Fruit fly (Drosophila melanogaster): ENCODE data around the gene Pif1.

DNA sequence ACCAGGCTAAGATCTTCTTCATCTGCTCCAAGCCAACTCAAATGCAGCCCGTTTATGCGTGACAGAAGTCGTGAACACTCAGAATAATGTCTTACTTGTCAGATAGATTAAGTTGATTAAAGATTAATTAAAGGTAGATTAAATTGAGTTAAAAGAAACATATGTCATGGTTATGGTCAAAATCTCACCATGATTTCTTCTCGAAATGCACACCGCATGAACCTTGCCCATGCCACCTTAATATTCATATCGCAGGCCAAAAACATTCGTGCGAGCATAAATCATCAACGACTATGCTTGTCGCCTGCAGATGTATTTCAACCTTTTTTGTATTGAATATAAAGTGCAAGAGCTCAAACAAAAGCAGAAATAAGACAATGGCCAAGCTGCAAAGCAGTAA, 32.7 kb downstream of the Pif1 start:
- TF ChIP-seq CTCF (optimal IDR thresholded peaks at IDR 0.05), result no peak
- no peak for TF ChIP-seq CG8478 (optimal IDR thresholded peaks at IDR 0.05)

All from S2 (cell line).